Fruit fly (Drosophila melanogaster) whole organism, embryonic: Measurements from ENCODE around the gene CG42495.

ENCODE experiments used
- Aef1 ChIP-seq: fragments of 200-800 bp; sonication (Bioruptor generic); IDR thresholded peaks from 3 replicates; pipeline ENCODE4 v1.3.6; 2022; ENCODE audit warnings: missing biosample characterization, missing genetic modification characterization
- Antp ChIP-seq: fragments of 200-800 bp; sonication (Bioruptor generic); optimal IDR thresholded peaks from 3 replicates; lab custom pipeline; 2016; ENCODE audit warnings: missing biosample characterization, missing genetic modification characterization
- Atf-2 ChIP-seq: fragments of 200-800 bp; sonication (Bioruptor generic); optimal IDR thresholded peaks from 2 replicates; lab custom pipeline; 2016; ENCODE audit warnings: missing biosample characterization, missing genetic modification characterization
- B-H1 ChIP-seq: fragments of 200-800 bp; sonication (Bioruptor generic); IDR thresholded peaks from 3 replicates; pipeline ENCODE4 v1.3.6; 2022; ENCODE audit warnings: missing biosample characterization, missing genetic modification characterization
- CG10431 ChIP-seq: fragments of 200-800 bp; sonication (Bioruptor generic); optimal IDR thresholded peaks from 3 replicates; lab custom pipeline; 2018; ENCODE audit warnings: missing biosample characterization, mild to moderate bottlenecking, missing genetic modification characterization
- CG10979 ChIP-seq: fragments of 200-800 bp; sonication (Bioruptor generic); optimal IDR thresholded peaks from 2 replicates; lab custom pipeline; 2018; ENCODE audit warnings: missing biosample characterization, mild to moderate bottlenecking, missing genetic modification characterization, moderate library complexity
- CG11723 ChIP-seq: fragments of 200-800 bp; sonication (Bioruptor generic); optimal IDR thresholded peaks from 2 replicates; lab custom pipeline; 2017; ENCODE audit warnings: missing biosample characterization, mild to moderate bottlenecking, missing genetic modification characterization
- CG12236 ChIP-seq: fragments of 200-800 bp; sonication (Bioruptor generic); optimal IDR thresholded peaks from 2 replicates; lab custom pipeline; 2016; ENCODE audit warnings: missing biosample characterization, missing genetic modification characterization
- CG1603 ChIP-seq: fragments of 200-800 bp; sonication (Bioruptor generic); optimal IDR thresholded peaks from 2 replicates; lab custom pipeline; 2019; ENCODE audit warnings: missing biosample characterization, mild to moderate bottlenecking, missing genetic modification characterization, moderate library complexity
- CG17802 ChIP-seq: fragments of 200-800 bp; sonication (Bioruptor generic); optimal IDR thresholded peaks from 2 replicates; lab custom pipeline; 2018; ENCODE audit warnings: missing biosample characterization, mild to moderate bottlenecking, missing genetic modification characterization, moderate library complexity
- CG17912 ChIP-seq: fragments of 200-800 bp; sonication (Bioruptor generic); optimal IDR thresholded peaks from 2 replicates; lab custom pipeline; 2018; ENCODE audit warnings: missing biosample characterization, mild to moderate bottlenecking, missing genetic modification characterization
- CG3065 ChIP-seq: fragments of 200-800 bp; sonication (Bioruptor generic); optimal IDR thresholded peaks from 2 replicates; lab custom pipeline; 2016; ENCODE audit warnings: missing biosample characterization, missing genetic modification characterization
- CG3726 ChIP-seq: fragments of 200-800 bp; sonication (Bioruptor generic); IDR thresholded peaks from 3 replicates; pipeline ENCODE4, ENCODE4 v1.3.6; 2022; ENCODE audit warnings: missing biosample characterization, missing genetic modification characterization
- CG6683 ChIP-seq: fragments of 200-800 bp; sonication (Bioruptor generic); optimal IDR thresholded peaks from 2 replicates; lab custom pipeline; 2017; ENCODE audit warnings: missing biosample characterization, mild to moderate bottlenecking, missing genetic modification characterization, missing genetic modification reagents
- CG7839 ChIP-seq: fragments of 200-800 bp; sonication (Bioruptor generic); optimal IDR thresholded peaks from 3 replicates; lab custom pipeline; 2018; ENCODE audit warnings: missing biosample characterization, mild to moderate bottlenecking, missing genetic modification characterization, moderate library complexity
- CG8089 ChIP-seq: fragments of 200-800 bp; sonication (Bioruptor generic); optimal IDR thresholded peaks from 3 replicates; lab custom pipeline; 2016; ENCODE audit warnings: missing biosample characterization, missing genetic modification characterization
- CkIIα-i1 ChIP-seq: fragments of 200-800 bp; sonication (Bioruptor generic); IDR thresholded peaks from 2 replicates; pipeline ENCODE4 v1.3.6; 2022; ENCODE audit warnings: missing biosample characterization, missing genetic modification characterization
- D19A ChIP-seq: fragments of 200-800 bp; optimal IDR thresholded peaks from 3 replicates; lab custom pipeline; 2019; ENCODE audit warnings: missing biosample characterization, mild to moderate bottlenecking, missing genetic modification characterization, moderate library complexity
- D19B ChIP-seq: fragments of 200-800 bp; sonication (Bioruptor generic); optimal IDR thresholded peaks from 2 replicates; lab custom pipeline; 2017; ENCODE audit warnings: missing biosample characterization, mild to moderate bottlenecking, missing genetic modification characterization
- Dref ChIP-seq: fragments of 200-800 bp; sonication (Bioruptor generic); IDR thresholded peaks from 2 replicates; pipeline ENCODE4 v1.3.6; 2022; ENCODE audit warnings: missing biosample characterization, missing genetic modification characterization
- E2f1 ChIP-seq: fragments of 200-800 bp; sonication (Bioruptor generic); IDR thresholded peaks from 2 replicates; pipeline ENCODE4 v1.3.6; 2022; ENCODE audit warnings: missing biosample characterization, missing genetic modification characterization
- Elba2 ChIP-seq: fragments of 200-800 bp; sonication (Bioruptor generic); optimal IDR thresholded peaks from 3 replicates; lab custom pipeline; 2016; ENCODE audit warnings: missing biosample characterization, missing genetic modification characterization
- Gsc ChIP-seq: fragments of 200-800 bp; sonication (Bioruptor generic); IDR thresholded peaks from 2 replicates; pipeline ENCODE4 v1.3.6; 2022; ENCODE audit warnings: missing biosample characterization, missing genetic modification characterization
- HLH54F ChIP-seq: fragments of 200-800 bp; sonication (Bioruptor generic); optimal IDR thresholded peaks from 3 replicates; lab custom pipeline; 2016; ENCODE audit warnings: missing biosample characterization, missing genetic modification characterization
- HLHmδ ChIP-seq: fragments of 200-800 bp; sonication (Bioruptor generic); optimal IDR thresholded peaks from 2 replicates; lab custom pipeline; 2018; ENCODE audit warnings: missing biosample characterization, mild to moderate bottlenecking, missing genetic modification characterization, moderate library complexity
- Hey ChIP-seq: fragments of 200-800 bp; sonication (Bioruptor generic); optimal IDR thresholded peaks from 3 replicates; lab custom pipeline; 2018; ENCODE audit warnings: missing biosample characterization, mild to moderate bottlenecking, missing genetic modification characterization
- Hmr ChIP-seq: fragments of 200-800 bp; sonication (Bioruptor generic); optimal IDR thresholded peaks from 3 replicates; lab custom pipeline; 2017; ENCODE audit warnings: mild to moderate bottlenecking, missing biosample characterization, missing genetic modification reagents, missing genetic modification characterization
- Hr3 ChIP-seq: fragments of 200-800 bp; sonication (Bioruptor generic); optimal IDR thresholded peaks from 3 replicates; lab custom pipeline; 2016; ENCODE audit warnings: missing biosample characterization, missing genetic modification characterization
- MBD-R2 ChIP-seq: fragments of 200-800 bp; sonication (Bioruptor generic); IDR thresholded peaks from 2 replicates; pipeline ENCODE4 v1.3.6; 2022; ENCODE audit warnings: missing biosample characterization, missing genetic modification characterization
- Myb ChIP-seq: fragments of 200-800 bp; sonication (Bioruptor generic); optimal IDR thresholded peaks from 2 replicates; lab custom pipeline; 2016; ENCODE audit warnings: missing biosample characterization, missing genetic modification characterization
- NK7.1 ChIP-seq: fragments of 200-800 bp; sonication (Bioruptor generic); optimal IDR thresholded peaks from 3 replicates; lab custom pipeline; 2016; ENCODE audit warnings: missing biosample characterization, missing genetic modification characterization
- Scr ChIP-seq: fragments of 200-800 bp; sonication (Bioruptor generic); IDR thresholded peaks from 2 replicates; pipeline ENCODE4 v1.3.6; 2022; ENCODE audit warnings: missing biosample characterization, missing genetic modification characterization; ENCODE audit not compliant: partially characterized antibody
- Xrp1 ChIP-seq: fragments of 200-800 bp; sonication (Bioruptor generic); IDR thresholded peaks from 2 replicates; pipeline ENCODE4 v1.3.6; 2022; ENCODE audit warnings: missing biosample characterization, missing genetic modification characterization
- YL-1 ChIP-seq: fragments of 200-800 bp; sonication (Bioruptor generic); optimal IDR thresholded peaks from 3 replicates; lab custom pipeline; 2017; ENCODE audit warnings: missing biosample characterization, mild to moderate bottlenecking, missing genetic modification characterization
- al ChIP-seq: fragments of 200-800 bp; sonication (Bioruptor generic); IDR thresholded peaks from 2 replicates; pipeline ENCODE4 v1.3.6; 2022; ENCODE audit warnings: missing biosample characterization, missing genetic modification characterization
- amos ChIP-seq: fragments of 200-800 bp; sonication (Bioruptor generic); IDR thresholded peaks from 2 replicates; pipeline ENCODE4 v1.3.6; 2022; ENCODE audit warnings: missing biosample characterization, missing genetic modification characterization; ENCODE audit not compliant: partially characterized antibody
- ara ChIP-seq: fragments of 200-800 bp; sonication (Bioruptor generic); IDR thresholded peaks from 2 replicates; pipeline ENCODE4 v1.3.6; 2022; ENCODE audit warnings: missing biosample characterization, missing genetic modification characterization
- az2 ChIP-seq: fragments of 200-800 bp; sonication (Bioruptor generic); optimal IDR thresholded peaks from 3 replicates; lab custom pipeline; 2016; ENCODE audit warnings: missing biosample characterization, missing genetic modification characterization
- dan ChIP-seq: fragments of 200-800 bp; sonication (Bioruptor generic); IDR thresholded peaks from 2 replicates; pipeline ENCODE4 v1.3.6; 2022; ENCODE audit warnings: missing biosample characterization, missing genetic modification characterization
- gcm2 ChIP-seq: fragments of 200-800 bp; sonication (Bioruptor generic); optimal IDR thresholded peaks from 2 replicates; lab custom pipeline; 2016; ENCODE audit warnings: missing biosample characterization, missing genetic modification characterization
- lab ChIP-seq: fragments of 200-800 bp; sonication (Bioruptor generic); optimal IDR thresholded peaks from 3 replicates; lab custom pipeline; 2017; ENCODE audit warnings: missing biosample characterization, missing genetic modification characterization, mild to moderate bottlenecking, moderate library complexity, missing genetic modification reagents
- mld ChIP-seq: fragments of 200-800 bp; sonication (Bioruptor generic); IDR thresholded peaks from 3 replicates; pipeline ENCODE4 v1.3.6; 2022; ENCODE audit warnings: missing biosample characterization, missing genetic modification characterization; ENCODE audit not compliant: partially characterized antibody
- pfk ChIP-seq: fragments of 200-800 bp; sonication (Bioruptor generic); optimal IDR thresholded peaks from 2 replicates; lab custom pipeline; 2018; ENCODE audit warnings: missing biosample characterization, mild to moderate bottlenecking, missing genetic modification characterization, moderate library complexity
- pnt ChIP-seq: fragments of 200-800 bp; sonication (Bioruptor generic); optimal IDR thresholded peaks from 3 replicates; lab custom pipeline; 2016; ENCODE audit warnings: missing biosample characterization, missing genetic modification characterization
- pros ChIP-seq: fragments of 200-800 bp; sonication (Bioruptor generic); optimal IDR thresholded peaks from 3 replicates; lab custom pipeline; 2019; ENCODE audit warnings: missing biosample characterization, mild to moderate bottlenecking, missing genetic modification characterization, moderate library complexity
- slbo ChIP-seq: fragments of 200-800 bp; sonication (Bioruptor generic); IDR thresholded peaks from 2 replicates; pipeline ENCODE4 v1.3.6; 2022; ENCODE audit warnings: missing biosample characterization, missing genetic modification characterization
- tio ChIP-seq: fragments of 200-800 bp; sonication (Bioruptor generic); optimal IDR thresholded peaks from 2 replicates; lab custom pipeline; 2017; ENCODE audit warnings: missing biosample characterization, missing genetic modification characterization, inconsistent platforms
- trem ChIP-seq: fragments of 200-800 bp; optimal IDR thresholded peaks from 3 replicates; lab custom pipeline; 2019; ENCODE audit warnings: missing biosample characterization, mild to moderate bottlenecking, missing genetic modification characterization, moderate library complexity
- unc-4 ChIP-seq: fragments of 200-800 bp; sonication (Bioruptor generic); IDR thresholded peaks from 2 replicates; pipeline ENCODE4 v1.3.6; 2022; ENCODE audit warnings: missing biosample characterization, missing genetic modification characterization; ENCODE audit not compliant: partially characterized antibody

CG42495 gene

dm6 chr3L:18620988-18621734 is 46.0 kb upstream of the CG42495 start (continued):
- peak; percentile 44 for TF ChIP-seq CG1603 (tag; lab: Kevin White, UChicago)
- no peak for TF ChIP-seq CG11723 (GFP tag; lab: Kevin White, UChicago)
- peak; percentile 66 for TF ChIP-seq Antp (GFP tag; lab: Kevin White, UChicago)
- peak; percentile 68 for TF ChIP-seq unc-4
- no peak for TF ChIP-seq Gsc (GFP tag; lab: Robert Waterston, UW)
- TF ChIP-seq CG7839 (tag; lab: Kevin White, UChicago): peak; percentile 45
- 0 out of 2 replicates have a peak, but pooled peaks have one; percentile 16 for TF ChIP-seq Dref
- TF ChIP-seq CG8089 (GFP tag; lab: Kevin White, UChicago): peak; percentile 0
- peak; percentile 46 for TF ChIP-seq lab (GFP tag; lab: Kevin White, UChicago)
- peak; percentile 74 for TF ChIP-seq amos (GFP tag; lab: Robert Waterston, UW)
- peak; percentile 7 for TF ChIP-seq gcm2 (GFP tag; lab: Kevin White, UChicago)
- TF ChIP-seq Hr3: peak; percentile 23
- no peak for TF ChIP-seq CG17912 (GFP tag; lab: Kevin White, UChicago)
- no peak for TF ChIP-seq Atf-2 (GFP tag; lab: Kevin White, UChicago)
- peak; percentile 82 for TF ChIP-seq pros
- peak; percentile 57 for TF ChIP-seq HLH54F (GFP tag; lab: Kevin White, UChicago)
- peak; percentile 21 for TF ChIP-seq pnt (GFP tag; lab: Kevin White, UChicago)
- TF ChIP-seq CG17802: peak; percentile 14
- TF ChIP-seq E2f1 (GFP tag; lab: Robert Waterston, UW): peak; percentile 59; the same call in 1 of the 2 replicates
- no peak for TF ChIP-seq CG12236 (GFP tag; lab: Kevin White, UChicago)
- peak; percentile 35 for TF ChIP-seq NK7.1 (GFP tag; lab: Kevin White, UChicago)
- TF ChIP-seq CG10431 (GFP tag; lab: Kevin White, UChicago): no peak
- no peak for TF ChIP-seq B-H1 (GFP tag; lab: Robert Waterston, UW)
- no peak for TF ChIP-seq Elba2 (GFP tag; lab: Kevin White, UChicago)
- no peak for TF ChIP-seq CG3065 (GFP tag; lab: Kevin White, UChicago)
- TF ChIP-seq YL-1 (GFP tag; lab: Kevin White, UChicago): no peak
- no peak for TF ChIP-seq CkIIα-i1
- peak; percentile 40 for TF ChIP-seq HLHmδ
- peak; percentile 34 for TF ChIP-seq az2 (GFP tag; lab: Kevin White, UChicago)
- peak; percentile 67 for TF ChIP-seq Hmr
- TF ChIP-seq Aef1 (GFP tag; lab: Robert Waterston, UW): 0 out of 3 replicates have a peak, but pooled peaks have one; percentile 12
- no peak for TF ChIP-seq CG6683 (GFP tag; lab: Kevin White, UChicago)
- TF ChIP-seq CG10979 (tag; lab: Kevin White, UChicago): peak; percentile 51
- TF ChIP-seq pfk (GFP tag; lab: Kevin White, UChicago): no peak
- TF ChIP-seq dan (GFP tag; lab: Robert Waterston, UW): no peak
- TF ChIP-seq Xrp1: peak; percentile 61
- TF ChIP-seq MBD-R2 (GFP tag; lab: Robert Waterston, UW): peak; percentile 30; the same call in 1 of the 2 replicates
- peak; percentile 40 for TF ChIP-seq trem (tag; lab: Kevin White, UChicago)
- peak; percentile 4 for TF ChIP-seq Myb (GFP tag; lab: Kevin White, UChicago)
- TF ChIP-seq Hey: no peak
- TF ChIP-seq Scr: peak; percentile 75
- peak; percentile 14; the same call in 1 of the 2 replicates for TF ChIP-seq al (GFP tag; lab: Robert Waterston, UW)
- TF ChIP-seq tio (GFP tag; lab: Kevin White, UChicago): no peak
- peak; percentile 59 for TF ChIP-seq D19A (tag; lab: Kevin White, UChicago)
- TF ChIP-seq D19B (GFP tag; lab: Kevin White, UChicago): no peak
- no peak for TF ChIP-seq CG3726 (GFP tag; lab: Robert Waterston, UW)
- TF ChIP-seq slbo (GFP tag; lab: Robert Waterston, UW): peak; percentile 87
- no peak for TF ChIP-seq ara
- no peak for TF ChIP-seq mld (GFP tag; lab: Robert Waterston, UW)
